Worm (Caenorhabditis elegans) whole organism, L1 larva: ENCODE measurements around the gene rga-1.
A peak's percentile ranks its signal among the peaks of the same experiment; 100 is the strongest.

ENCODE experiments used
- C34B4.2 ChIP-seq: sonication (generic microtip); optimal IDR thresholded peaks from 2 replicates; lab custom pipeline; 2017; ENCODE audit warnings: mild to moderate bottlenecking, missing genetic modification characterization, missing compliant biosample characterization
- Y116A8C.19 ChIP-seq: sonication (generic microtip); optimal IDR thresholded peaks from 2 replicates; lab custom pipeline; 2016; ENCODE audit warnings: missing compliant biosample characterization, missing genetic modification characterization, borderline replicate concordance
- alr-1 ChIP-seq: fragments of 200-800 bp; sonication (Bioruptor generic); optimal IDR thresholded peaks from 2 replicates; lab custom pipeline; 2018; ENCODE audit warnings: borderline replicate concordance, mild to moderate bottlenecking, missing genetic modification characterization, missing compliant biosample characterization
- aly-2 ChIP-seq: fragments of 150-350 bp; optimal IDR thresholded peaks from 2 replicates; lab custom pipeline; 2014; ENCODE audit warnings: missing biosample characterization, missing genetic modification characterization
- blmp-1 ChIP-seq: fragments of 150-350 bp; optimal IDR thresholded peaks from 2 replicates; lab custom pipeline; 2014; ENCODE audit warnings: missing biosample characterization, missing genetic modification characterization
- ceh-63 ChIP-seq: fragments of 200-800 bp; sonication (Bioruptor generic); optimal IDR thresholded peaks from 2 replicates; lab custom pipeline; 2018; ENCODE audit warnings: mild to moderate bottlenecking, missing genetic modification characterization, missing compliant biosample characterization
- ceh-88 ChIP-seq: fragments of 200-800 bp; sonication (Bioruptor generic); IDR thresholded peaks from 2 replicates; pipeline ENCODE4 v1.3.6; 2022; ENCODE audit warnings: missing genetic modification characterization, missing compliant biosample characterization
- ceh-90 ChIP-seq: sonication (generic microtip); optimal IDR thresholded peaks from 2 replicates; lab custom pipeline; 2016; ENCODE audit warnings: missing genetic modification characterization, missing compliant biosample characterization
- ces-1 ChIP-seq: fragments of 150-350 bp; optimal IDR thresholded peaks from 2 replicates; lab custom pipeline; 2014; ENCODE audit warnings: missing biosample characterization, missing genetic modification reagents, missing genetic modification characterization
- dpl-1 ChIP-seq, 3 experiments: fragments of 150-350 bp in 2 of 3; sonication (generic microtip) in 1 of 3; optimal IDR thresholded peaks; 2 replicates each; lab custom pipeline; 2014 to 2017; ENCODE audit warnings: missing biosample characterization in 3 of 3, missing genetic modification characterization in 3 of 3, missing genetic modification reagents in 3 of 3
- efl-1 ChIP-seq, 4 experiments: fragments of 150-350 bp; optimal IDR thresholded peaks in 3 of 4; peaks in 1 of 4; 1 replicate in 1 of 4; 2 replicates in 3 of 4; lab custom pipeline; 2014; ENCODE audit warnings: missing biosample characterization in 2 of 4, missing genetic modification characterization in 2 of 4, missing genetic modification reagents in 2 of 4
- egl-27 ChIP-seq, 2 experiments: fragments of 150-350 bp in 1 of 2; sonication (generic microtip); optimal IDR thresholded peaks; 3 replicates each; lab custom pipeline; 2017 to 2018; ENCODE audit warnings: missing biosample characterization in 2 of 2, missing genetic modification characterization in 2 of 2, missing genetic modification reagents in 2 of 2
- elt-3 ChIP-seq, 6 experiments: fragments of 150-350 bp in 1 of 6; sonication (generic microtip); optimal IDR thresholded peaks; 2 replicates each; lab custom pipeline; 2017 to 2018; ENCODE audit warnings: missing biosample characterization in 6 of 6, missing genetic modification characterization in 6 of 6, inconsistent platforms in 1 of 6
- ets-5 ChIP-seq: fragments of 200-800 bp; sonication (Bioruptor generic); IDR thresholded peaks from 2 replicates; pipeline ENCODE4 v1.3.6; 2022; ENCODE audit warnings: missing genetic modification characterization, missing compliant biosample characterization
- fkh-8 ChIP-seq: sonication (generic microtip); optimal IDR thresholded peaks from 2 replicates; lab custom pipeline; 2016; ENCODE audit warnings: mild to moderate bottlenecking, missing genetic modification characterization, missing compliant biosample characterization
- fos-1 ChIP-seq: fragments of 150-350 bp; optimal IDR thresholded peaks from 2 replicates; lab custom pipeline; 2014; ENCODE audit warnings: missing biosample characterization, missing genetic modification characterization
- grh-1 ChIP-seq: fragments of 200-800 bp; sonication (Bioruptor generic); IDR thresholded peaks from 2 replicates; pipeline ENCODE4 v1.3.6; 2022; ENCODE audit warnings: missing genetic modification reagents, missing genetic modification characterization, missing compliant biosample characterization
- hlh-4 ChIP-seq: sonication (generic microtip); optimal IDR thresholded peaks from 2 replicates; lab custom pipeline; 2016; ENCODE audit warnings: mild to moderate bottlenecking, missing genetic modification characterization, missing compliant biosample characterization
- lin-15B ChIP-seq: fragments of 150-350 bp; sonication (generic microtip); optimal IDR thresholded peaks from 3 replicates; lab custom pipeline; 2014; ENCODE audit warnings: missing biosample characterization, missing genetic modification characterization
- lin-35 ChIP-seq, 2 experiments: fragments of 150-350 bp; optimal IDR thresholded peaks; 2 replicates each; lab custom pipeline; 2014; ENCODE audit warnings: missing biosample characterization in 2 of 2, missing genetic modification characterization in 2 of 2, missing genetic modification reagents in 2 of 2
- lir-3 ChIP-seq: sonication (generic microtip); optimal IDR thresholded peaks from 2 replicates; lab custom pipeline; 2016; ENCODE audit warnings: mild to moderate bottlenecking, missing genetic modification characterization, moderate library complexity, missing compliant biosample characterization; ENCODE audit not compliant: poor library complexity
- lsy-2 ChIP-seq, 2 experiments: fragments of 150-350 bp; optimal IDR thresholded peaks; 2 replicates each; lab custom pipeline; 2014; ENCODE audit warnings: missing biosample characterization in 2 of 2, missing genetic modification characterization in 2 of 2
- mab-9 ChIP-seq: fragments of 200-800 bp; sonication (Bioruptor generic); IDR thresholded peaks from 2 replicates; pipeline ENCODE4 v1.3.6; 2022; ENCODE audit warnings: missing genetic modification reagents, missing genetic modification characterization, missing compliant biosample characterization
- mef-2 ChIP-seq: fragments of 150-350 bp; optimal IDR thresholded peaks from 2 replicates; lab custom pipeline; 2014; ENCODE audit warnings: missing biosample characterization, missing genetic modification characterization
- nhr-11 ChIP-seq: fragments of 150-350 bp; optimal IDR thresholded peaks from 2 replicates; lab custom pipeline; 2014; ENCODE audit warnings: missing biosample characterization, missing genetic modification characterization
- nhr-12 ChIP-seq: sonication (generic microtip); optimal IDR thresholded peaks from 2 replicates; lab custom pipeline; 2017; ENCODE audit warnings: missing biosample characterization, missing genetic modification characterization
- nhr-19 ChIP-seq: fragments of 200-800 bp; sonication (Bioruptor generic); conservative IDR thresholded peaks from 2 replicates; pipeline ENCODE4 v1.3.6; 2022; ENCODE audit warnings: missing genetic modification characterization, missing compliant biosample characterization
- nhr-47 ChIP-seq: sonication (generic microtip); optimal IDR thresholded peaks from 2 replicates; lab custom pipeline; 2016; ENCODE audit warnings: mild to moderate bottlenecking, missing genetic modification characterization, moderate library complexity, missing compliant biosample characterization
- nhr-76 ChIP-seq: sonication (generic microtip); optimal IDR thresholded peaks from 2 replicates; lab custom pipeline; 2017; ENCODE audit warnings: missing biosample characterization, missing genetic modification characterization
- pax-3 ChIP-seq: fragments of 200-800 bp; sonication (Bioruptor generic); optimal IDR thresholded peaks from 2 replicates; lab custom pipeline; 2018; ENCODE audit warnings: mild to moderate bottlenecking, missing genetic modification characterization, moderate library complexity, missing compliant biosample characterization
- rnt-1 ChIP-seq: sonication (generic microtip); optimal IDR thresholded peaks from 2 replicates; lab custom pipeline; 2016; ENCODE audit warnings: mild to moderate bottlenecking, missing genetic modification characterization, moderate library complexity, missing compliant biosample characterization
- sup-37 ChIP-seq: fragments of 200-800 bp; sonication (Bioruptor generic); optimal IDR thresholded peaks from 2 replicates; lab custom pipeline; 2018; ENCODE audit warnings: mild to moderate bottlenecking, missing genetic modification characterization, missing compliant biosample characterization
- tbx-2 ChIP-seq: sonication (generic microtip); optimal IDR thresholded peaks from 2 replicates; lab custom pipeline; 2016; ENCODE audit warnings: missing genetic modification characterization, missing compliant biosample characterization
- unc-130 ChIP-seq: fragments of 150-350 bp; optimal IDR thresholded peaks from 2 replicates; lab custom pipeline; 2017; ENCODE audit warnings: missing biosample characterization, missing genetic modification characterization, inconsistent platforms
- unc-30 ChIP-seq: sonication (generic microtip); optimal IDR thresholded peaks from 2 replicates; lab custom pipeline; 2017; ENCODE audit warnings: missing biosample characterization, missing genetic modification characterization
- unc-86 ChIP-seq: sonication (generic microtip); optimal IDR thresholded peaks from 2 replicates; lab custom pipeline; 2016; ENCODE audit warnings: missing genetic modification characterization, missing compliant biosample characterization

The rga-1 gene

DNA sequence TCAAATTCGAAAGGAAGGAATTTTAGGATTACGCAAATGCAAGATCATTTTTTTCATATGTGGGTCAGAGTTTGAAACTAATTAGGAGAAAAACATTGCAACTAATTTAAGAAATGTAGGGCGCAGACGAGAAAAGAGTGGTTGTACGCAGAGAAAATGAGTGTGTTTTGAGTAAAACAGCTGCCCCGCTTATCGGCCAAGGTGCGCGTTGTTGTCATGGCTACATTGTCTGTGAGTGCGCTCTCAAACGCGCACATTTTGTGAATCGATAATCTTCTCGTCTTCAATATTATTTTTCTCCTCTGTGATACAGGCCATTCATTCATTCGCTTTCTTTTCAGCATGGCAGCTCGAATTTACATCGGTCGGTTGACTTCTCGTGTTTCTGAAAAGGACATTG, 11.1 kb upstream of the rga-1 start:
- no peak for TF ChIP-seq unc-130 (tag; lab: Kevin White, UChicago)
- TF ChIP-seq lin-35 (GFP tag; optimal IDR thresholded peaks at IDR 0.05; lab: Kevin White, UChicago) = peak in 1 of 2 experiments; percentile 4
- peak; percentile 98 for TF ChIP-seq fkh-8 (tag; lab: Kevin White, UChicago)
- TF ChIP-seq pax-3 (tag; lab: Kevin White, UChicago) = no peak
- no peak for TF ChIP-seq dpl-1 (GFP tag; optimal IDR thresholded peaks at IDR 0.05; lab: Kevin White, UChicago)
- TF ChIP-seq blmp-1 (tag; lab: Kevin White, UChicago) = no peak

DNA sequence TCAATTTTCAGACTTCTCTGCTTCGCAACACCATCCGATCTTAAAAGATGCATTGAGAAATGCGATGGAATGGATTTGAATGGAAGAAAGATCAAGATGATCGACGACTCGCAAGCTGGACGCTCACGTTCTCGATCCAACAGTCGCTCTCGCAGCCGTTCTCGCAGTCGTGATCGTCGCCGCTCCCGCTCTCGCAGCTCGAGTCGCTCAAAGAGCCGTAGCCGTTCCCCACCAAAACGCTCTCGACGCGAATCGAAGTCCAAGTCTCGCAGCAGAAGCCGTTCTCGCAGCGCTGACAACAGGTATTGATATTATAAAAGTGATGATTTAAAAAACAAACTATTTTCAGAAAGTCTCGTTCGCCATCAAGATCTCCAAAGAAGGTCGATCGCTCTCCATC, 9.6 kb upstream of the rga-1 start:
- 0 out of 2 replicates have a peak, but pooled peaks have one; percentile 6 for TF ChIP-seq grh-1 (GFP tag; lab: Robert Waterston, UW)
- no peak for TF ChIP-seq nhr-47

DNA sequence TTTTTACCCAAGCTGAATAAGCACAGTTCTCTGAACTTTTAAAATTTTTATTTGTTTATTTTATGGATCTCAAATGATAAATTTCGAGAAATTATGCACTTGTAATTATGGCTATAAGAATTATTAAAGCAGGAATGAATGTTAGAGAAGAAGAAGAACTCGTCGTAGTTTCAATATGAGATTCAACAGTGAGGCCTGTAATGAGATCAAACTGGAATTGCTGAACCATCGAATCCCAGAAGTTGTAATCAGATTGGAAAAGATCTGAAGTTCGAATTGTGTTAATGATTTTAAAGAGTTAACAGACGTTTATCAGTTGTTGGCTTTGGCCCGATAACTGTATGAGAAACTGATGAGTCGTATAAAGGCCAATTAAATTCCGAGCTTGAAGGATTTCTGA, 9.0 kb upstream of the rga-1 start:
- TF ChIP-seq ceh-63 (GFP tag; lab: Kevin White, UChicago) = no peak
- no peak for TF ChIP-seq dpl-1 (GFP tag; optimal IDR thresholded peaks at IDR 0.05; lab: Kevin White, UChicago)
- TF ChIP-seq mab-9 (GFP tag; lab: Robert Waterston, UW) = no peak
- TF ChIP-seq egl-27 (tag; optimal IDR thresholded peaks at IDR 0.05; lab: Kevin White, UChicago) = no peak
- TF ChIP-seq fos-1 (tag; lab: Kevin White, UChicago) = no peak
- no peak for TF ChIP-seq fkh-8 (tag; lab: Kevin White, UChicago)
- no peak for TF ChIP-seq alr-1
- TF ChIP-seq nhr-76 (tag; lab: Kevin White, UChicago) = no peak
- TF ChIP-seq ces-1 (GFP tag; lab: Kevin White, UChicago) = no peak
- TF ChIP-seq elt-3 (tag; optimal IDR thresholded peaks at IDR 0.05; lab: Kevin White, UChicago) = no peak
- TF ChIP-seq unc-30 = no peak
- no peak for TF ChIP-seq unc-86 (tag; lab: Kevin White, UChicago)
- no peak for TF ChIP-seq C34B4.2 (tag; lab: Kevin White, UChicago)
- TF ChIP-seq aly-2 (tag; lab: Kevin White, UChicago) = no peak
- TF ChIP-seq nhr-12 = no peak
- TF ChIP-seq mef-2 (tag; lab: Kevin White, UChicago) = no peak
- TF ChIP-seq nhr-19 (GFP tag; lab: Robert Waterston, UW) = no peak
- no peak for TF ChIP-seq lin-15B (tag; lab: Kevin White, UChicago)
- TF ChIP-seq nhr-11 (tag; lab: Kevin White, UChicago) = no peak
- no peak for TF ChIP-seq ets-5 (GFP tag; lab: Robert Waterston, UW)
- TF ChIP-seq, all 84 proteins: peak for 0

DNA sequence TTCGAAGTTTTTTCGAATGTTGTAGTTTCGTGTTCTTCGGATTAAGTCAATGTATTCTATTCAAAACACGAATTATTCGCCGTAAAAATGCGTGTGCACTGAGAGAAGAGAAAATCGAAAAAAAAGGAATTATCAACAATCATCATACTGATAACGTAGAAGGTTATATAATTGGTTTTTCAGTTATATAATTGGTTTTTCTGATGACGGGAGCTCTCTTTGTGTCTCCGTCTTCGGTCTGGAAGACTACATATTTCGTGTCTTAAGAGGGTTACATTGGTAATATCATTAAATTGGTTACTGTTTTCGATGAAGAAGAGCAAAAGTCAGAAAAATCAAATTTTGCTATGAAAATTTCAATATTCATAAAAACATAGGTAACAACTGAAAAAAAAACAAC, 4.8 kb upstream of the rga-1 start:
- TF ChIP-seq sup-37 (GFP tag; lab: Kevin White, UChicago) (no peak), efl-1 (optimal IDR thresholded peaks at IDR 0.05; lab: Kevin White, UChicago) (no peak), efl-1 (GFP tag; optimal IDR thresholded peaks at IDR 0.05 in 1 of 2; lab: Kevin White, UChicago) (peak in 1 of 2 experiments; percentile 38), Y116A8C.19 (tag; lab: Kevin White, UChicago) (no peak), dpl-1 (GFP tag; optimal IDR thresholded peaks at IDR 0.05; lab: Kevin White, UChicago) (no peak), ceh-88 (GFP tag; lab: Robert Waterston, UW) (no peak)
- TF ChIP-seq, all 84 proteins: peak for 1

DNA sequence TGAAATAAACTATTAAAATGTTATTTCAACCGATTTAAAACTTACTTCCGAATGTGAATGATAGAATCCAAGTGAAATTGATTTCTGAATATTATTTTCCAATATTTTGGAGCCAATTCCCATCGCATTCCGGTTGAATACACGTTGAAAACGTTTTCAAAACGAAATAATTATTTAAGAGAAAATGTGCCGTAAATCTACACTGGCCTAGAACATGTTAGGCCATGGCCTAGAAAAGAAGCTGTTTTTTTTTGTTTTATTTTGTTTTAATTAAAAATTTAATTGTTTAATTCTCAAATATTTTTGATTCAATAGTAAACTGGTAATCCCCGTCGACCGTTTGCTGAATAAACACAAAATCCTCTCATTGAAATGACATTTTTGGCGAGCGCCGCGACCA, 795 bp upstream of the rga-1 start:
- TF ChIP-seq hlh-4 (no peak), efl-1 (optimal IDR thresholded peaks at IDR 0.05; lab: Kevin White, UChicago) (peak; percentile 9 to 31), efl-1 (GFP tag; optimal IDR thresholded peaks at IDR 0.05 in 1 of 2; lab: Kevin White, UChicago) (peak; percentile 8 to 56), lin-15B (tag; lab: Kevin White, UChicago) (no peak), lsy-2 (tag; optimal IDR thresholded peaks at IDR 0.05; lab: Kevin White, UChicago) (peak in 1 of 2 experiments; percentile 9), tbx-2 (tag; lab: Kevin White, UChicago) (no peak), dpl-1 (GFP tag; optimal IDR thresholded peaks at IDR 0.05; lab: Kevin White, UChicago) (peak in 1 of 3 experiments; percentile 27), rnt-1 (tag; lab: Kevin White, UChicago) (peak; percentile 15), ceh-90 (tag; lab: Kevin White, UChicago) (peak; percentile 46), lir-3 (tag; lab: Kevin White, UChicago) (peak; percentile 41)
